Worm (Caenorhabditis elegans) whole organism, late embryonic: Measurements from ENCODE around the gene R08C7.4.

ENCODE experiments used
- ama-1 ChIP-seq: fragments of 150-350 bp; optimal IDR thresholded peaks from 2 replicates; lab custom pipeline; 2014
- ceh-19 ChIP-seq: fragments of 200-800 bp; sonication (Bioruptor generic); optimal IDR thresholded peaks from 2 replicates; lab custom pipeline; 2018; ENCODE audit warnings: mild to moderate bottlenecking, missing genetic modification characterization, missing compliant biosample characterization
- dmd-4 ChIP-seq: sonication (generic microtip); optimal IDR thresholded peaks from 2 replicates; lab custom pipeline; 2016; ENCODE audit warnings: borderline replicate concordance, missing genetic modification characterization, missing compliant biosample characterization
- fkh-10 ChIP-seq: fragments of 150-350 bp; optimal IDR thresholded peaks from 2 replicates; lab custom pipeline; 2014; ENCODE audit warnings: missing biosample characterization, missing genetic modification reagents, missing genetic modification characterization
- hlh-15 ChIP-seq: sonication (generic microtip); optimal IDR thresholded peaks from 2 replicates; lab custom pipeline; 2016; ENCODE audit warnings: missing genetic modification characterization, missing compliant biosample characterization
- hlh-8 ChIP-seq: sonication (generic microtip); optimal IDR thresholded peaks from 2 replicates; lab custom pipeline; 2016; ENCODE audit warnings: missing genotype, missing genetic modification characterization, missing compliant biosample characterization
- madf-2 ChIP-seq: sonication (generic microtip); optimal IDR thresholded peaks from 2 replicates; lab custom pipeline; 2017; ENCODE audit warnings: missing genetic modification characterization, missing compliant biosample characterization
- pax-1 ChIP-seq: fragments of 150-350 bp; optimal IDR thresholded peaks from 2 replicates; lab custom pipeline; 2014; ENCODE audit warnings: missing biosample characterization, missing genetic modification characterization
- pha-4 ChIP-seq: fragments of 150-350 bp; optimal IDR thresholded peaks from 2 replicates; lab custom pipeline; 2018; ENCODE audit warnings: missing biosample characterization, missing genetic modification reagents, missing genetic modification characterization
- rnt-1 ChIP-seq: sonication (generic microtip); optimal IDR thresholded peaks from 2 replicates; lab custom pipeline; 2016; ENCODE audit warnings: missing genetic modification characterization, missing compliant biosample characterization
- tbx-2 ChIP-seq: sonication (generic microtip); optimal IDR thresholded peaks from 2 replicates; lab custom pipeline; 2016; ENCODE audit warnings: missing genetic modification characterization, missing compliant biosample characterization
- unc-86 ChIP-seq: sonication (generic microtip); optimal IDR thresholded peaks from 2 replicates; lab custom pipeline; 2016; ENCODE audit warnings: missing genetic modification characterization, missing compliant biosample characterization

ce11 chrIV:4393942-4394460, 40.8 kb upstream of the R08C7.4 start, which contains the start of gene ell-1:
- no peak for TF ChIP-seq madf-2 (tag; lab: Kevin White, UChicago)
- TF ChIP-seq fkh-10 (GFP tag; lab: Kevin White, UChicago), result no peak
- no peak for TF ChIP-seq hlh-8 (tag; lab: Kevin White, UChicago)
- no peak for TF ChIP-seq rnt-1 (tag; lab: Kevin White, UChicago)
- TF ChIP-seq tbx-2 (tag; lab: Kevin White, UChicago), result no peak
- TF ChIP-seq ama-1 (lab: Kevin White, UChicago), result no peak
- TF ChIP-seq unc-86, result no peak
- TF ChIP-seq ceh-19 (GFP tag; lab: Kevin White, UChicago), result no peak
- TF ChIP-seq dmd-4 (tag; lab: Kevin White, UChicago), result no peak
- TF ChIP-seq pax-1, result no peak
- TF ChIP-seq pha-4 (tag; lab: Kevin White, UChicago), result no peak
- TF ChIP-seq hlh-15 (tag; lab: Kevin White, UChicago), result no peak
